Worm (Caenorhabditis elegans): ENCODE data around the gene F14H12.2.

Gene F14H12.2

ce11 chrX:4376801-4377200, 26.5 kb downstream of the F14H12.2 start, which contains the start of gene R160.2:
Gene R160.2 (minus strand): TSS chrX:4376901.
- no peak for TF ChIP-seq lin-32 (GFP tag; optimal IDR thresholded peaks at IDR 0.05)
- TF ChIP-seq elt-1 (tag; optimal IDR thresholded peaks at IDR 0.05; ENCODE audit: borderline replicate concordance, insufficient read depth): no peak
- no peak for TF ChIP-seq sem-2 (GFP tag; optimal IDR thresholded peaks at IDR 0.05)
- no peak for TF ChIP-seq hlh-1 (tag; optimal IDR thresholded peaks at IDR 0.05)
- TF ChIP-seq ceh-83 (GFP tag; optimal IDR thresholded peaks at IDR 0.05): no peak
- no peak for TF ChIP-seq nhr-28 (tag; optimal IDR thresholded peaks at IDR 0.05)
- no peak for TF ChIP-seq elt-3 (tag; optimal IDR thresholded peaks at IDR 0.05)
- no peak for TF ChIP-seq unc-39 (tag; optimal IDR thresholded peaks at IDR 0.05)
- TF ChIP-seq tbx-8 (GFP tag; optimal IDR thresholded peaks at IDR 0.05): no peak

ce11 chrX:4377689-4378088, 27.4 kb downstream of the F14H12.2 start, which contains the start of gene R160.12:
Gene R160.12 (minus strand): TSS chrX:4377789.
- TF ChIP-seq nhr-237 (tag; optimal IDR thresholded peaks at IDR 0.05) (no peak), nhr-2 (tag; optimal IDR thresholded peaks at IDR 0.05) (no peak), mep-1 (tag; optimal IDR thresholded peaks at IDR 0.05) (no peak), unc-120 (tag; optimal IDR thresholded peaks at IDR 0.05; ENCODE audit: poor library complexity, severe bottlenecking) (no peak), ces-1 (GFP tag; optimal IDR thresholded peaks at IDR 0.05) (no peak), sem-2 (GFP tag; optimal IDR thresholded peaks at IDR 0.05) (no peak), lin-32 (GFP tag; optimal IDR thresholded peaks at IDR 0.05) (no peak)

ce11 chrX:4383316-4383936, 33.1 kb downstream of the F14H12.2 start, which contains the start of gene lst-2:
Gene lst-2 (minus strand): TSS chrX:4383366.
- no peak for TF ChIP-seq lin-13 (tag; optimal IDR thresholded peaks at IDR 0.05)
- TF ChIP-seq nhr-12 (tag; optimal IDR thresholded peaks at IDR 0.05): no peak
- TF ChIP-seq ces-1 (GFP tag; optimal IDR thresholded peaks at IDR 0.05): no peak
- TF ChIP-seq nhr-2 (tag; optimal IDR thresholded peaks at IDR 0.05): no peak
- TF ChIP-seq ceh-43 (GFP tag; optimal IDR thresholded peaks at IDR 0.05): no peak
- TF ChIP-seq blmp-1 (tag; optimal IDR thresholded peaks at IDR 0.05): no peak
- TF ChIP-seq sem-2 (GFP tag; optimal IDR thresholded peaks at IDR 0.05): no peak
- TF ChIP-seq unc-39 (tag; optimal IDR thresholded peaks at IDR 0.05): no peak
- TF ChIP-seq cnd-1 (tag; optimal IDR thresholded peaks at IDR 0.05): no peak
- TF ChIP-seq zip-8 (tag; optimal IDR thresholded peaks at IDR 0.05): no peak

- TF ChIP-seq snpc-4 (tag; optimal IDR thresholded peaks at IDR 0.05) (no peak), ham-2 (GFP tag; optimal IDR thresholded peaks at IDR 0.05) (no peak), lin-32 (GFP tag; optimal IDR thresholded peaks at IDR 0.05) (no peak), mep-1 (tag; optimal IDR thresholded peaks at IDR 0.05) (no peak), ceh-83 (GFP tag; optimal IDR thresholded peaks at IDR 0.05) (no peak), zip-8 (tag; optimal IDR thresholded peaks at IDR 0.05) (no peak), elt-1 (tag; optimal IDR thresholded peaks at IDR 0.05; ENCODE audit: borderline replicate concordance, insufficient read depth) (no peak), bed-3 (GFP tag; optimal IDR thresholded peaks at IDR 0.05) (no peak), lsy-2 (tag; optimal IDR thresholded peaks at IDR 0.05) (no peak), elt-3 (tag; optimal IDR thresholded peaks at IDR 0.05) (no peak), mls-2 (tag; optimal IDR thresholded peaks at IDR 0.05) (no peak), unc-120 (tag; optimal IDR thresholded peaks at IDR 0.05; ENCODE audit: poor library complexity, severe bottlenecking) (no peak), hlh-1 (tag; optimal IDR thresholded peaks at IDR 0.05) (no peak), cnd-1 (tag; optimal IDR thresholded peaks at IDR 0.05) (no peak), nhr-28 (tag; optimal IDR thresholded peaks at IDR 0.05) (no peak), drap-1 (GFP tag; optimal IDR thresholded peaks at IDR 0.05) (no peak), blmp-1 (tag; optimal IDR thresholded peaks at IDR 0.05) (no peak), M03D4.4 (tag; optimal IDR thresholded peaks at IDR 0.05) (no peak), nhr-237 (tag; optimal IDR thresholded peaks at IDR 0.05) (no peak)
Observed at ce11 chrX:4386493-4386892, 36.2 kb downstream of the F14H12.2 start.

ce11 chrX:4388834-4389409, 38.6 kb downstream of the F14H12.2 start, which contains the start of gene dpy-23:
Gene dpy-23 (plus strand): TSS chrX:4389359.
- TF ChIP-seq tbx-8 (GFP tag; optimal IDR thresholded peaks at IDR 0.05) (no peak), snpc-4 (tag; optimal IDR thresholded peaks at IDR 0.05) (no peak), nhr-76 (tag; optimal IDR thresholded peaks at IDR 0.05) (no peak), pha-4 (tag; optimal IDR thresholded peaks at IDR 0.05) (peak; percentile 93), cnd-1 (tag; optimal IDR thresholded peaks at IDR 0.05) (peak; percentile 11), bed-3 (GFP tag; optimal IDR thresholded peaks at IDR 0.05) (no peak), hlh-1 (tag; optimal IDR thresholded peaks at IDR 0.05) (peak; percentile 82), ceh-83 (GFP tag; optimal IDR thresholded peaks at IDR 0.05) (no peak), zip-8 (tag; optimal IDR thresholded peaks at IDR 0.05) (no peak), mab-5 (tag; optimal IDR thresholded peaks at IDR 0.05) (no peak), unc-120 (tag; optimal IDR thresholded peaks at IDR 0.05; ENCODE audit: poor library complexity, severe bottlenecking) (peak; percentile 92), ztf-11 (tag; optimal IDR thresholded peaks at IDR 0.05) (peak; percentile 69), elt-3 (tag; optimal IDR thresholded peaks at IDR 0.05) (no peak), sptf-1 (tag; optimal IDR thresholded peaks at IDR 0.05) (peak; percentile 59), nhr-2 (tag; optimal IDR thresholded peaks at IDR 0.05) (no peak), nhr-237 (tag; optimal IDR thresholded peaks at IDR 0.05) (peak; percentile 93), nhr-28 (tag; optimal IDR thresholded peaks at IDR 0.05) (no peak), drap-1 (GFP tag; optimal IDR thresholded peaks at IDR 0.05) (peak; percentile 48), lin-32 (GFP tag; optimal IDR thresholded peaks at IDR 0.05) (no peak), ceh-39 (tag; optimal IDR thresholded peaks at IDR 0.05) (peak; percentile 69), flh-1 (GFP tag; optimal IDR thresholded peaks at IDR 0.05) (no peak), blmp-1 (tag; optimal IDR thresholded peaks at IDR 0.05) (no peak), mls-2 (tag; optimal IDR thresholded peaks at IDR 0.05) (peak; percentile 65), ceh-43 (GFP tag; optimal IDR thresholded peaks at IDR 0.05) (peak; percentile 28), sem-2 (GFP tag; optimal IDR thresholded peaks at IDR 0.05) (no peak), mep-1 (tag; optimal IDR thresholded peaks at IDR 0.05) (peak; percentile 83), elt-1 (tag; optimal IDR thresholded peaks at IDR 0.05; ENCODE audit: borderline replicate concordance, insufficient read depth) (no peak), unc-39 (tag; optimal IDR thresholded peaks at IDR 0.05) (no peak), nhr-12 (tag; optimal IDR thresholded peaks at IDR 0.05) (peak; percentile 20), lsy-2 (tag; optimal IDR thresholded peaks at IDR 0.05) (peak; percentile 78), ham-2 (GFP tag; optimal IDR thresholded peaks at IDR 0.05) (peak; percentile 88)

Data from whole organism, mixed stage, embryonic.